Fruit fly (Drosophila melanogaster): ENCODE results near the gene SkpD.

dm6 chrX:19787921-19788620, 24.5 kb upstream of the SkpD start:
- no peak for TF ChIP-seq fd96Ca (GFP tag; IDR thresholded peaks at IDR 0.05)
- no peak for TF ChIP-seq CG8301 (tag; optimal IDR thresholded peaks at IDR 0.05)
- no peak for TF ChIP-seq CG17806 (tag; optimal IDR thresholded peaks at IDR 0.05)
- no peak for TF ChIP-seq Pif1B (GFP tag; optimal IDR thresholded peaks at IDR 0.05)
- TF ChIP-seq D1 (tag; optimal IDR thresholded peaks at IDR 0.05) = no peak
- no peak for TF ChIP-seq CG34367 (tag; optimal IDR thresholded peaks at IDR 0.05)
- TF ChIP-seq CG12605 (GFP tag; IDR thresholded peaks at IDR 0.05) = no peak
- no peak for TF ChIP-seq Ets98B (GFP tag; IDR thresholded peaks at IDR 0.05)
- no peak for TF ChIP-seq CG32121 (GFP tag; IDR thresholded peaks at IDR 0.05)
- TF ChIP-seq CG10348 (GFP tag; IDR thresholded peaks at IDR 0.05) = no peak
- 0 out of 3 replicates have a peak, but pooled peaks have one; percentile 21 for TF ChIP-seq CG4496 (GFP tag; IDR thresholded peaks at IDR 0.05)
- TF ChIP-seq CG8159 (tag; optimal IDR thresholded peaks at IDR 0.05) = no peak
